Worm (Caenorhabditis elegans): Measurements from ENCODE around the gene rig-3.
A peak's percentile ranks its signal among the peaks of the same experiment; 100 is the strongest.

ce11 chrX:6902958-6903357, 49.5 kb downstream of the rig-3 start:
- TF ChIP-seq pes-1 (GFP tag; IDR thresholded peaks at IDR 0.05): peak; percentile 86
- TF ChIP-seq F13C5.2 (tag; optimal IDR thresholded peaks at IDR 0.05): peak; percentile 61
- peak; percentile 80 for TF ChIP-seq tbx-37 (GFP tag; conservative IDR thresholded peaks at IDR 0.05)
- no peak for TF ChIP-seq ama-1 (optimal IDR thresholded peaks at IDR 0.05)
- TF ChIP-seq tbx-11 (GFP tag; IDR thresholded peaks at IDR 0.05): peak; percentile 83
- peak; percentile 67 for TF ChIP-seq hnd-1 (tag; optimal IDR thresholded peaks at IDR 0.05)
- TF ChIP-seq aly-1 (tag; optimal IDR thresholded peaks at IDR 0.05): peak; percentile 76
- TF ChIP-seq flt-1 (GFP tag; IDR thresholded peaks at IDR 0.05): peak; percentile 71
- TF ChIP-seq ceh-13 (GFP tag; optimal IDR thresholded peaks at IDR 0.05): peak; percentile 54
- peak; percentile 49 for TF ChIP-seq ceh-36 (tag; optimal IDR thresholded peaks at IDR 0.05)
- TF ChIP-seq sea-1 (GFP tag; conservative IDR thresholded peaks at IDR 0.05): peak; percentile 76; the same call in 1 of the 2 replicates
